Worm (Caenorhabditis elegans): ENCODE data around the gene ugt-49.

Gene ugt-49

DNA sequence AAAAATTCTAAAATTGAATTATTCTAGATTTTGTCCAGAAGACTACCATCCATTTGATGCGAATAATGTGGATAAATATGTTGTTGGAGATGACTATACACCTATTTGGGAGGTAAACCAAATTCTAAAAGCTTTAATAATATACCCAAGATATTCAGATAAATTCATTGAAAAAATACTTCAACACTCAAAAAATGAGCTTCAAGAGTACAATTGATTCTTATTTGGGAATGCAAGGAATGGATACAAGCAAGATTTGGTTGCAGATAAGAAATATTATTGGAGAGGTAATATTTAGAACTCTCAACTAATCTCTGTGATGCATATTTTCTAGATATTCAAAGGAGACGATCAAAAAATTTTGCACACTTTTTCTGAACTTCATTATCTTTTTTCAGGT is 11.9 kb upstream of the ugt-49 start:
- TF ChIP-seq pha-4 (tag; optimal IDR thresholded peaks at IDR 0.05) (no peak), bed-3 (GFP tag; optimal IDR thresholded peaks at IDR 0.05) (no peak), lin-32 (GFP tag; optimal IDR thresholded peaks at IDR 0.05) (no peak), nhr-2 (tag; optimal IDR thresholded peaks at IDR 0.05) (no peak), snpc-4 (tag; optimal IDR thresholded peaks at IDR 0.05) (no peak), unc-39 (tag; optimal IDR thresholded peaks at IDR 0.05) (no peak), ceh-43 (GFP tag; optimal IDR thresholded peaks at IDR 0.05) (no peak), mab-5 (tag; optimal IDR thresholded peaks at IDR 0.05) (no peak), sem-2 (GFP tag; optimal IDR thresholded peaks at IDR 0.05) (no peak), M03D4.4 (tag; optimal IDR thresholded peaks at IDR 0.05) (no peak)

DNA sequence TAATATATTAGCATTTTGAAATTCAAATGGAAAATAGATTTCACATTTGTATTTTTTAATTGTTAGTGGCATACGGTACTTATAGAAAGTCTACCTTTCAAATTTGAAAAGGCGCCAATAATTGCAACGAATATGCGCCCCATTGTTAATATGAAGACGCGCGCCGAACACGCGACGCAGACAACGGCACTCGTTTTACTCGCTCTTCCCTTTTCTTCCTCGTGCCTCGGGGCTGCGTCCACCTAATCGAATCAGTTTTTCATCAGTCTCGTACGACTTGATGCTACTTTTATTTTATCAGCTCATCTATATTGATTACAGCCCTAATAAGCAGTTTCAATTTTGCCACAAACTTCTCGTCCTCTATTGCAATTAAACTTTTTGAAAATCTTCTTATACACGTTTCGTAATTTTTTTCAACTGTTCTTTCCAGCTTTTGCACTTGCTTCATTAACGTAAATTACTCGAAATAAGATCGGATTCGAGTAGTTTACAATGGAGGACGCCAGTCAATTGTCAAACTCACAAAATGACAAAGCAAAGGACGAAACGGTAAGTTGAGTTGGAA is 10.2 kb upstream of the ugt-49 start, which contains the start of gene cash-1:
TSS of gene cash-1 (plus strand) at position 432 of the 568 bp plus-strand sequence.
- TF ChIP-seq ces-1 (GFP tag; optimal IDR thresholded peaks at IDR 0.05) = peak; percentile 89
- TF ChIP-seq pha-4 (tag; optimal IDR thresholded peaks at IDR 0.05) = peak; percentile 18
- TF ChIP-seq lin-32 (GFP tag; optimal IDR thresholded peaks at IDR 0.05) = no peak
- TF ChIP-seq unc-39 (tag; optimal IDR thresholded peaks at IDR 0.05) = no peak
- TF ChIP-seq nhr-237 (tag; optimal IDR thresholded peaks at IDR 0.05) = peak; percentile 32
- TF ChIP-seq mep-1 (tag; optimal IDR thresholded peaks at IDR 0.05) = peak; percentile 54
- peak; percentile 68 for TF ChIP-seq lsy-2 (tag; optimal IDR thresholded peaks at IDR 0.05)
- peak; percentile 23 for TF ChIP-seq lin-13 (tag; optimal IDR thresholded peaks at IDR 0.05)
- TF ChIP-seq tbx-8 (GFP tag; optimal IDR thresholded peaks at IDR 0.05) = no peak
- no peak for TF ChIP-seq M03D4.4 (tag; optimal IDR thresholded peaks at IDR 0.05)
- TF ChIP-seq mls-2 (tag; optimal IDR thresholded peaks at IDR 0.05) = no peak
- TF ChIP-seq ham-2 (GFP tag; optimal IDR thresholded peaks at IDR 0.05) = no peak
- TF ChIP-seq unc-62 (GFP tag; optimal IDR thresholded peaks at IDR 0.05) = no peak
- no peak for TF ChIP-seq cnd-1 (tag; optimal IDR thresholded peaks at IDR 0.05)
- no peak for TF ChIP-seq bed-3 (GFP tag; optimal IDR thresholded peaks at IDR 0.05)
- no peak for TF ChIP-seq nhr-28 (tag; optimal IDR thresholded peaks at IDR 0.05)
- TF ChIP-seq ceh-39 (tag; optimal IDR thresholded peaks at IDR 0.05) = peak; percentile 18
- TF ChIP-seq hlh-1 (tag; optimal IDR thresholded peaks at IDR 0.05) = peak; percentile 10
- no peak for TF ChIP-seq blmp-1 (tag; optimal IDR thresholded peaks at IDR 0.05)

DNA sequence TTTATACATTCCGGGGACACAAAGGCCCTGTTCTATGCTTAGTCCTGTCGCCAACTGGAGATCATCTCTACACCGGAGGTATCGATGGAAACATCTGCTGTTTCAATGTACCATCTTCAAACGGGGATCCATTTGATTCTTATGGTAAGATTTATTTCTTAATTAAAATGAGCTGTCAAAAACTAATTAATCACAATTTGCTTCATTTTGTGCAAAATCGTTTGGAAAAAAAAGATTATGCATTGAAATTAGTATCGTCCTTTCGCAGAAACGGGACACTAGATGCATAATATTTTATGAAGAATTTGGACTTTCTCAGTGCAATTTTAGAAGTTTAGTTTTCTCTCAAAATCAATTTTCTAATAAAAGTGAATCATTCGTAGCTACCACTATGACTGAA is 8.3 kb upstream of the ugt-49 start:
- no peak for TF ChIP-seq tbx-8 (GFP tag; optimal IDR thresholded peaks at IDR 0.05)
- no peak for TF ChIP-seq elt-1 (tag; optimal IDR thresholded peaks at IDR 0.05; ENCODE audit: borderline replicate concordance, insufficient read depth)
- TF ChIP-seq zip-8 (tag; optimal IDR thresholded peaks at IDR 0.05) = no peak
- no peak for TF ChIP-seq unc-62 (GFP tag; optimal IDR thresholded peaks at IDR 0.05)
- no peak for TF ChIP-seq lsy-2 (tag; optimal IDR thresholded peaks at IDR 0.05)
- TF ChIP-seq snpc-4 (tag; optimal IDR thresholded peaks at IDR 0.05) = no peak
- TF ChIP-seq unc-39 (tag; optimal IDR thresholded peaks at IDR 0.05) = no peak
- no peak for TF ChIP-seq lin-13 (tag; optimal IDR thresholded peaks at IDR 0.05)
- TF ChIP-seq ztf-11 (tag; optimal IDR thresholded peaks at IDR 0.05) = no peak

DNA sequence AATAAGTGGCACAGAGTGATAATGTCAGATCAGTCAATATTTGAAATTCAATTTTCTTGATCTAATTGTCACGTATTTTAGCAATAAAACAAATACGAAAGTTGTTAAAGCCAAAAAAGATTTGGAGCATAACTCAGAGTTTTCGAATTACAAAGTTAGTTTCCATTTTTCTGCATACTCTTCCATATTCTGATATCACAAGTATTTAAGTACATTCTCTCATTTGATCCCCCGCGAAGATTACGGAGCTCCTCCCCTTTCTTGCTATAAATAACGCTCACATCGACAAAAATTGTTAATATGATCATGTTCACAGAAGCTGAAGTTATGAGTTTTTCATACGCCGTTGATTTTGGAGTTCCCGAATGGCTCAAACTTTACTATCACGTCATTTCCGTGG is 3.9 kb upstream of the ugt-49 start, which contains the start of gene sri-20:
TSS of gene sri-20 (plus strand) at position 301 of the 400 bp plus-strand sequence.
- TF ChIP-seq zip-8 (tag; optimal IDR thresholded peaks at IDR 0.05) (no peak), blmp-1 (tag; optimal IDR thresholded peaks at IDR 0.05) (no peak), ceh-83 (GFP tag; optimal IDR thresholded peaks at IDR 0.05) (no peak), ham-2 (GFP tag; optimal IDR thresholded peaks at IDR 0.05) (no peak), mep-1 (tag; optimal IDR thresholded peaks at IDR 0.05) (no peak), tbx-8 (GFP tag; optimal IDR thresholded peaks at IDR 0.05) (no peak), ceh-43 (GFP tag; optimal IDR thresholded peaks at IDR 0.05) (no peak), sem-2 (GFP tag; optimal IDR thresholded peaks at IDR 0.05) (no peak), elt-3 (tag; optimal IDR thresholded peaks at IDR 0.05) (no peak), nhr-2 (tag; optimal IDR thresholded peaks at IDR 0.05) (no peak), nhr-237 (tag; optimal IDR thresholded peaks at IDR 0.05) (no peak), ces-1 (GFP tag; optimal IDR thresholded peaks at IDR 0.05) (no peak), mls-2 (tag; optimal IDR thresholded peaks at IDR 0.05) (no peak), elt-1 (tag; optimal IDR thresholded peaks at IDR 0.05; ENCODE audit: borderline replicate concordance, insufficient read depth) (no peak)

DNA sequence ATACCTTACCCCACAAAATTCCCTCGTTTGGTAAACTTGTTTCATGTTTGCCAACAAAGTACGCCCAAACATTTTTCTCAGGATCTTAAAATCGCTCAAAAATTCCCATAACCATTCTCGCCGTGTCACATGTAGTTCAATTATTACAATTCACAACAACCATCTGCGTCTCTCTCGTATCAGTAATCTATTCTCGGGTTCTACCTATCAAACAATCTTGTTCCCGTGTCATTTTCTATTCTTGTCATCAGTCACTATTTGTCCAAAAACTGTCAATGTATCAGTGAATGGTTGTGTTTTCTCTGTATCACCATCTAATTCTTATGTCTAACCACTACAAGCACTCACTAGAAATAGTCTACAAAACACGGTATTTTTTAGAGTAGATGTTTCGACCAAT is 944 bp upstream of the ugt-49 start:
- TF ChIP-seq flh-1 (GFP tag; optimal IDR thresholded peaks at IDR 0.05) = no peak
- no peak for TF ChIP-seq lin-32 (GFP tag; optimal IDR thresholded peaks at IDR 0.05)
- TF ChIP-seq cnd-1 (tag; optimal IDR thresholded peaks at IDR 0.05) = no peak
- no peak for TF ChIP-seq M03D4.4 (tag; optimal IDR thresholded peaks at IDR 0.05)
- TF ChIP-seq blmp-1 (tag; optimal IDR thresholded peaks at IDR 0.05) = no peak
- TF ChIP-seq sem-2 (GFP tag; optimal IDR thresholded peaks at IDR 0.05) = no peak
- TF ChIP-seq ztf-11 (tag; optimal IDR thresholded peaks at IDR 0.05) = no peak
- no peak for TF ChIP-seq unc-62 (GFP tag; optimal IDR thresholded peaks at IDR 0.05)

All from whole organism, mixed stage, embryonic.